Fruit fly (Drosophila melanogaster): Measurements from ENCODE around the gene HP4.
A peak's percentile ranks its signal among the peaks of the same experiment; 100 is the strongest.

Gene HP4

dm6 chr3L:7960707-7961695, 15.0 kb downstream of the HP4 start (continued):
- TF ChIP-seq vnd (GFP tag; IDR thresholded peaks at IDR 0.05; ENCODE audit: partially characterized antibody) (no peak), PHDP (tag; optimal IDR thresholded peaks at IDR 0.05) (peak; percentile 46), CG13894 (tag; optimal IDR thresholded peaks at IDR 0.05) (peak; percentile 65), bsh (GFP tag; optimal IDR thresholded peaks at IDR 0.05) (peak in 1 of 2 experiments; percentile 32), gcm (GFP tag; optimal IDR thresholded peaks at IDR 0.05) (peak; percentile 14), Xrp1 (GFP tag; IDR thresholded peaks at IDR 0.05) (peak; percentile 64), CG8924 (tag; optimal IDR thresholded peaks at IDR 0.05) (peak; percentile 5), salm (tag; optimal IDR thresholded peaks at IDR 0.05) (peak; percentile 32), CG3281 (GFP tag; optimal IDR thresholded peaks at IDR 0.05) (peak; percentile 65), CG1529 (GFP tag; optimal IDR thresholded peaks at IDR 0.05) (peak; percentile 24), CG12104 (GFP tag; optimal IDR thresholded peaks at IDR 0.05) (no peak), CG16863 (GFP tag; optimal IDR thresholded peaks at IDR 0.05) (peak; percentile 7), grau (tag; optimal IDR thresholded peaks at IDR 0.05) (peak; percentile 13), repo (GFP tag; optimal IDR thresholded peaks at IDR 0.05) (peak; percentile 12), Nf-YB (GFP tag; optimal IDR thresholded peaks at IDR 0.05) (peak; percentile 39), D (optimal IDR thresholded peaks at IDR 0.05) (no peak), D (GFP tag; optimal IDR thresholded peaks at IDR 0.05) (peak; percentile 20), CG12942 (GFP tag; optimal IDR thresholded peaks at IDR 0.05) (no peak), Sox100B (GFP tag; optimal IDR thresholded peaks at IDR 0.05) (peak; percentile 31), Blimp-1 (GFP tag; optimal IDR thresholded peaks at IDR 0.05) (peak; percentile 30), lbe (GFP tag; optimal IDR thresholded peaks at IDR 0.05) (peak; percentile 25), CG7372 (GFP tag; IDR thresholded peaks at IDR 0.05) (peak; percentile 40; the same call in 1 of the 2 replicates), grn (GFP tag; optimal IDR thresholded peaks at IDR 0.05) (peak; percentile 44), CG1792 (GFP tag; optimal IDR thresholded peaks at IDR 0.05) (no peak), sim (GFP tag; IDR thresholded peaks at IDR 0.05) (0 out of 2 replicates have a peak, but pooled peaks have one; percentile 45), unpg (GFP tag; optimal IDR thresholded peaks at IDR 0.05) (peak; percentile 2), Oli (tag; optimal IDR thresholded peaks at IDR 0.05) (no peak), CG33557 (GFP tag; optimal IDR thresholded peaks at IDR 0.05) (peak; percentile 52), exex (tag; optimal IDR thresholded peaks at IDR 0.05) (peak; percentile 100), odd (GFP tag; optimal IDR thresholded peaks at IDR 0.05) (peak; percentile 20), Sry-δ (GFP tag; optimal IDR thresholded peaks at IDR 0.05) (no peak), bcd (GFP tag; optimal IDR thresholded peaks at IDR 0.05) (peak; percentile 11), otp (GFP tag; IDR thresholded peaks at IDR 0.05) (peak; percentile 67), corto (GFP tag; optimal IDR thresholded peaks at IDR 0.05) (peak; percentile 55), Hmr (GFP tag; optimal IDR thresholded peaks at IDR 0.05) (peak; percentile 32), croc (GFP tag; conservative IDR thresholded peaks at IDR 0.05) (no peak), sd (tag; optimal IDR thresholded peaks at IDR 0.05) (peak; percentile 57), CG10209 (GFP tag; optimal IDR thresholded peaks at IDR 0.05) (peak; percentile 32), CG2202 (tag; optimal IDR thresholded peaks at IDR 0.05) (peak; percentile 63), sens-2 (GFP tag; IDR thresholded peaks at IDR 0.05) (peak; percentile 28; the same call in 1 of the 2 replicates), CG2875 (GFP tag; optimal IDR thresholded peaks at IDR 0.05) (peak; percentile 13), sens (GFP tag) (peak; percentile 73), CG9817 (tag; optimal IDR thresholded peaks at IDR 0.05) (no peak), CG17829 (tag; optimal IDR thresholded peaks at IDR 0.05) (no peak), CG14710 (tag; optimal IDR thresholded peaks at IDR 0.05) (peak; percentile 4), ind (GFP tag; optimal IDR thresholded peaks at IDR 0.05) (no peak), CG5180 (GFP tag; optimal IDR thresholded peaks at IDR 0.05) (no peak)

Data from whole organism, embryonic.